Fruit fly (Drosophila melanogaster) Kc167 (cell line): ENCODE data around the gene CG11396.

Experiments
- Myc ChIP-seq: fragments of >200 bp; optimal IDR thresholded peaks from 2 replicates; lab custom pipeline; 2017; ENCODE audit warnings: missing external identifiers
- Sin3A ChIP-seq: fragments of >200 bp; optimal IDR thresholded peaks from 2 replicates; lab custom pipeline; 2018; ENCODE audit warnings: missing external identifiers
- h ChIP-seq: fragments of >200 bp; optimal IDR thresholded peaks from 3 replicates; lab custom pipeline; 2018; ENCODE audit warnings: missing external identifiers
- insv ChIP-seq: fragments of >200 bp; optimal IDR thresholded peaks from 3 replicates; lab custom pipeline; 2018; ENCODE audit warnings: missing external identifiers
- psq ChIP-seq: fragments of >200 bp; optimal IDR thresholded peaks from 2 replicates; lab custom pipeline; 2017; ENCODE audit warnings: missing external identifiers
- ttk ChIP-seq: sonication (Bioruptor generic); optimal IDR thresholded peaks from 2 replicates; lab custom pipeline; 2017; ENCODE audit warnings: missing external identifiers

The CG11396 gene

DNA sequence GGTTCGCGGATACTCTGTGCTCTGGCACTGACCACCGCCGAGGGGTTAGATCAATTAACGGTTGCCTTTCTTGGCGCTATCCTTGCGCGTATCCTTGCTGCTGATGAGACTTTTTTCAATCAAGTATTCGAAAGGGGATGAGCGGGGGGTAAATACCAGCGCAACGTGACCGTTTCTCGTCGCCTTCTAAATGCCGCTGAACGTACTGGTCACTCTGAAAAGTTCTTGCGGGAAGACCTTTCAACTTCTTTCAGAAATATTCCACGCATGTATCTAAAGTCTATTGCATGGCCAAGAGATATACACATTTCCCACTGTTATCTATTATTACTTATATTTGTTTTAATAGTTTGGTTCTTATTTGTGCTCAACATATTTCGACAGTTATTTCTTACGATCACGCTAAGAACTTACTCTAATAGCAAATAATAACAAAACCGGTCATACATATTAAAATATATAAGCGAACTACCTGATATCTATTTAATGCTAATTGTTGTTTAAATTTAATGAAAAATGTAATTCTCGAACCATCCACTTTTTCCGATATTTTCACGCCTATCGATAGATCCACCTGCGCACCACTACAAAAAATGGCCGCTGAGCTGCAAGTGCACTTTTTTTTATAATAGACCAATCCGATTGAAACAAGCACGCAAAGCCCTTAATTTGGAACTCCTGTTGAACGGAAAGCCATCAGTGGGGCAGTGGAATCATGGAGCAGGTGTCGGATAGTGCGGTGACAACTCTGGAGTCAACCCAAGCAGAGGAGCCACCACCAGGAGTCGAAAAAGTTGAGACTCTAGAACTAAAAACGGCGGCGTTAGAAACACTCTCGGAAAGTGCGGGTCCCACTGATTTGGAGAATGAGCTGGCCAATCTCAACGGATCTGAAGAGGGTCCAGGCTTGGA lies 21.4 kb upstream of the CG11396 start, which contains the start of the genes CG3634 and HIPP1:
Gene CG3634 (minus strand): TSS at position 185 of the 912 bp plus-strand sequence.
Gene HIPP1 (plus strand): TSS at position 582 of the 912 bp plus-strand sequence.
- no peak for TF ChIP-seq Sin3A
- TF ChIP-seq insv: no peak
- no peak for TF ChIP-seq psq (lab: Kevin White, UChicago)
- no peak for TF ChIP-seq Myc (lab: Kevin White, UChicago)
- no peak for TF ChIP-seq ttk (lab: Kevin White, UChicago)
- TF ChIP-seq h (lab: Kevin White, UChicago): no peak

DNA sequence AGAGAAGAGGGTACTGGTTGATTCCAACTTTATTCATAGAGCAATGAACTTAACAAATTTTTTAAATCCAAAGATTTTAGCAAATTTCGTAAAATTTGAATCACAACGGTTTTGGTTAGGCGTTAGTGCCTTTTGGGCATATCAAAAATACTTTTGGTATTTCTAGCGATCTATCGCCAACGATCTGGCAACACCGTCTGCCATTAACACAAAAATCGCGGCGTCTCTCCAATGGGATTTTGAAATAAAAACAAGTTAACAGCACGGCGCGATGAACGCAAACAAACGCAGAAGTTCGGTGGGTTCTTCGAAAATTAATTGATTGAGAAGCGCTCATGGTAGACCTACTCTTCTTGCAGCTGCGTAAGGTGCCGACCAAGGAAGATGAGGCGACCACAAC lies 12.3 kb upstream of the CG11396 start, which contains the start of gene Spc105R:
Gene Spc105R (plus strand): TSS at position 203 of the 400 bp plus-strand sequence.
- TF ChIP-seq Sin3A: no peak
- TF ChIP-seq Myc (lab: Kevin White, UChicago): no peak

DNA sequence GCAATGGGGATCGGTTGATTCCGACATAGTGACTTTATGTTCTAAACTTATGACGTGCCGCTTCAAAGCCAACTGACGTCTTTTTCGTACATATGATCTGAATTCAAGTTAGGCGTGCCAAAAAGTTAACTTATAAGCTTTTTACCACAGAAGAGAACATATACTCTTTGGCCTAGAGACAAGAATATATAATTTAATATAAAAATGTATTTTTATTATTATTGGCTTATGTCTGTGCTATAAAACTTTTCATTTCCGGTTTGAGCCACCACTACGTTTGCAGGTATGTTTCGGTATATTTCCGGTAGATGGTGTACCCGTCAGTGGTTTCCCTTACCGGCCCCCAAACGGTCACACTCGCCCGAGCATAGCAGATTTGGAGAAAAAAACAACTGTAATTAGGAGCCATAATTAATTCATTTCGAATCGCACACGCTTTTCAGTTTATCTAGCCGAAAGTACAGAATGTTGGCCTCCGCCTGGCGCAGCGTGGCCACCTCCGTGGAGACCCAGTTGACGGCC lies 10.4 kb upstream of the CG11396 start, which contains the start of the genes CG3698 and tzn:
Gene CG3698 (minus strand): TSS at position 51 of the 522 bp plus-strand sequence.
Gene tzn (plus strand): TSS at position 321 of the 522 bp plus-strand sequence.
- no peak for TF ChIP-seq ttk (lab: Kevin White, UChicago)
- TF ChIP-seq Sin3A: no peak
- TF ChIP-seq h (lab: Kevin White, UChicago): no peak
- no peak for TF ChIP-seq insv
- TF ChIP-seq psq (lab: Kevin White, UChicago): no peak
- TF ChIP-seq Myc (lab: Kevin White, UChicago): no peak

DNA sequence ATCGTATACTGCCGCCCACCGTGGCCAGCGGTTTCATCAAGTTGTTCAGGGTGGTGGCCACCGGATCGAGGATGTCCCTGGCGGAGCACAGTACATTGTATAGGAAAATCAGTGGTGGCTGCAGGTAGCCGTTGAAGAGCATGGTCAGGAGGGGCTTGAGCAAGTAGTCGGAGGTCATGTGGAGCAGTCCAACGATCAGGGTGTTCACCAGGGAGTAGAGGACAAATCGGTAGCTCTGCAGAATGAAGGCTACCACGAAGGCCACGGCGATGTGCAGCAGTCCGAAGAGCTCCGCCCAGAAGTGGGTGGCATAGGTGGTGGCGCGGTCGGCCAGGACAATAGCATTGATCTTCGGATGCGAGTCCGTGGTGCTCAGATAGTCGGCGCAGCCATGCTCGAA lies 9.4 kb upstream of the CG11396 start:
- TF ChIP-seq insv (no peak), Sin3A (no peak), psq (lab: Kevin White, UChicago) (no peak), h (lab: Kevin White, UChicago) (no peak), Myc (lab: Kevin White, UChicago) (no peak), ttk (lab: Kevin White, UChicago) (no peak)

DNA sequence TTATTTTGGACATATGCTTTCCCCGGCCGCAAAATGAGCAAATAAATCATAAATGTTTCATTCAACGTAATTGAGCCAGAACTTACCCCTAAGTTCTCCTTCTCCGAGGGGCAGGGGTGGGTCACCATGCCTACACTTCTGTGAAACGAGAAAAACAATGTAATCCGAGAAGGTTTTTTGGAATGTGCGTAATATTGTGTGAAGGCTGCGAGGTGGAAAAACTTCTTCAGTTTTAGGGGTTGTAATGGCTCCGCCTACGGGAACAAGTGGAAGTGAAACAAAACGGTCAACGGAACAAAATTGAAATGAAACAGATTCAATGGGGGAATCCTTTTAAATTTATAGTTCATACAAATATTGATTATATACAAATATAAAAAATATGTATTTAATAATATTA lies 8.8 kb upstream of the CG11396 start:
- TF ChIP-seq psq (lab: Kevin White, UChicago) (no peak), Sin3A (no peak), Myc (lab: Kevin White, UChicago) (no peak), insv (no peak), h (lab: Kevin White, UChicago) (no peak), ttk (lab: Kevin White, UChicago) (no peak)

DNA sequence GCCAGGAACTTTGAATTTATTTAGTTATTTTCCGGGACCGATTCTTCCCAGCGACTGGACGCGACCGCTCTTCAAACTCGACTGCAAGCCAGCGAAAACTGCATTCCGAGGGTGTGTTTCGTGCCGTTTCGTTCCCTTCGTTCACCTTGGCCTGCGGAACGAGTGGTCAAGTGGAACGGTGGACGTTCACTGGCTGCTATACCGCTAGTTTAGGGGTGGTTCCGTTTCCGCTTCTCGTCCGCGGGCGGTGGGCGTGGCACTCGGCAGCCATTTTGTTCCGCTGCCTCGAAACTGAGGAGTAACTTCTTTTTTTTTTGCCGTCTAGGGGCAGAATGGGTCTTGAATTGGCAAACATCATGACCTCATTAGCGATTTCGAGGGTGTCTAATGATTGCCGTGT lies 4.8 kb upstream of the CG11396 start, which contains the start of gene Six4:
Gene Six4 (minus strand): TSS at position 85 of the 400 bp plus-strand sequence.
- no peak for TF ChIP-seq h (lab: Kevin White, UChicago)
- TF ChIP-seq psq (lab: Kevin White, UChicago): no peak
- no peak for TF ChIP-seq Sin3A
- no peak for TF ChIP-seq Myc (lab: Kevin White, UChicago)
- TF ChIP-seq insv: no peak
- no peak for TF ChIP-seq ttk (lab: Kevin White, UChicago)

DNA sequence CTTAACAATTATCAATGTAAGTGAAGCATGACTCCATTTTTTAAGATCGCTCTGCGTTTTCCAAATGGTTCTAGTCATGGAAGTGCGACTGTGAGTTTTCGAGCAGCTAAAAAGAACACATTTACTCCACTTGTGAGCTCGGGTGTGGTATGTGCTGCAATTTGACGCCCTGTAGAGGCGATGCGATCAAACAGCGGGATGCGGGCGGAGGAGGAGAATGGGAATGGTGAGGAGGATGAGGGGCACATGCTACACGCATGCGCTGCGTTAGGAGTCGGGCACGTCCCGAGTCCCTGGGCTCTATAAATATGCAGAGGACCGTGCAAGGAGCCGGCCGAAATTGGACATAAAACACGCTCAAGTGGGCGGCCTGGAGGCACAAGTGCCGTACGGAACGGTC lies 1.4 kb upstream of the CG11396 start:
- TF ChIP-seq insv: no peak
- TF ChIP-seq Myc (lab: Kevin White, UChicago): no peak
- TF ChIP-seq Sin3A: no peak
- TF ChIP-seq h (lab: Kevin White, UChicago): no peak
- TF ChIP-seq psq (lab: Kevin White, UChicago): no peak
- no peak for TF ChIP-seq ttk (lab: Kevin White, UChicago)

DNA sequence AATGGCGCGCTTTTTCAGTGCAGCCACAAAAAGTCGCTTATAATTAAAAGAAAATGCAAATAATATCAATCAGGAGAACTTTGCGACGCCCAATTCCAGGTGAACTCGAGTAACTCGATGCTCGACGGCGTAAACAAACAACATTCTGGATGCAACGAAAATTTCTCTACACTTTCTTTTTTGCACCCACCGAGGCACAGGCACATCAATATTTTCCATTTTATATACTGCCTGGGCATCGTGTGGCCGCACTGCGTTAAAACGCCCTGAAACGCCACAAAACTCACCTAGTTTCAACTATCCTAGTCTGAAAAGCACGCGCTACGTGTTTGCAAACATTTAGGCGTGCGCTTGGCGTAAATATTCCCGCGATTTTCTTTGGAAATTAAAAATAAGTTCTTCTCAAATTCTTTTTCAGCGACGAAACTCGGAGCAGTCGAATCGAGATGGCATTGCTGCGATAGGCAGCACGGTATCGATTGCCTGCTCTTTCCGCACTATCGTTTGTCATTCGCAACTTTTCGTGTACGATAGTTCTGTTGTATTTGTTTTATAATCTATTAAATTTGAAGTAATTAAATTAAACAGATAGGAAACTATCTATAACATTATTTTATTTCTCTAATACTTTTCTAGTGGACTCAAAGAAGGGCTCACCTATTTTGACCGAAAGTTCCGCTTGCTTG lies 2.1 kb downstream of the CG11396 start, which contains the start of gene Pcif1:
Gene Pcif1 (minus strand): TSS at position 456 of the 686 bp plus-strand sequence.
- TF ChIP-seq Myc (lab: Kevin White, UChicago) (no peak), ttk (lab: Kevin White, UChicago) (no peak), psq (lab: Kevin White, UChicago) (no peak), Sin3A (no peak)

DNA sequence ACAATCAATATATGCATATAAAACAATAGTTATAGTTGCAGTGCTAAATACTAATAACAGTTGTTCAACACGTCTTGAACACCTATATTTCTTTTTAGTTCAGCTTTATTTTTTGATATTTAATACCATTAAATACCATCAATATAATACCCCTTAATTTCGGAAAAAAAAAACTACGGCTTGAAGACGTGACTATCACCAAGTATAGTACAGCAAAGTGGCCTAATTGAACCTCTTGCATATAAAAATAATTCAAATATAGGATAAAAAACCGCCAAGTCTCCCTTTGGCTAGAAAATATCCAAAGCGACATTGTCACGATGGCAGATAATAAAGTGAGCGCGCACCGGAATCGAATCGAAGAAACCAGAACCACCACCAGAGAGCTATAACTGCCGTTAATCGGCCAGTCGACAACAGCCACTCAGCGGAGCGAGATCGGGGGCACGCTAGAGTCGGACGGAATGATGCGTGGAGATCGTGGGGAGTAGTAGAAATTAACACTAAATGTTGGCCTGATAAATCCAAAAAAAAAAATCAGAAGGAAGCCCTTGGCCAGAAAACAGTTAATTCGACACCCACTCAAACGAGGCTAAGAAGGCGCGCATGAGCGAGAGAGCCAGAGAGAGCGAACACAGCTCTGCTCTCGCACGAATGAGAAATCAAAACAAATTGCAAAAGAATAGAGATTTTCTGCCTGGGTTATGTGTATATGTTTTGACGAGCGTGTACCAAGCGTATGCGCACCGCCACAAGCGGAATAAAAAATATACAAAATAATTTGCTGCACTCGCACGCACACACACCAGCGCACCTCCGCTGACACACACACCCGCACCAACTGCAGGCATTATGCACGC lies 2.9 kb downstream of the CG11396 start:
- no peak for TF ChIP-seq psq (lab: Kevin White, UChicago)
- TF ChIP-seq ttk (lab: Kevin White, UChicago): no peak
- TF ChIP-seq insv: no peak
- TF ChIP-seq Sin3A: no peak
- no peak for TF ChIP-seq Myc (lab: Kevin White, UChicago)
- no peak for TF ChIP-seq h (lab: Kevin White, UChicago)

DNA sequence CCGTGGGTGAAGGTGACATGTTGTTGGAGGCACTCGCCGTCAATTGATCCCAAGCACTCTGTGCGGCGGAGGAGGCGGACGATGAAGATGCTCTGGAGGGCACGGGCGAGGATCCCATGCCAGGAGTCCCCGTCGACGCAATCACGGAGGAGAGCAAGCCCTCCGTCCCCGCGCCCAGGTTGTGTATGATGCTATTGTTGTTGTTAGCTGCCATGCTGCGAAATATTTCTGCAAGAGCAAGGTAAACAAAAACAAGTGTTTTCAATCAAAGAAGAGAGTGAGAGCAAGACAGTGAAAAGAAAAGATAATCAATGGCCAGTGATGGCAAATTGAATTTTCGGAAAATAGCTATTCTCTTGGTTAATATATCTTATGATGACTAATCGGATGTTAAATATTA lies 3.5 kb downstream of the CG11396 start:
- no peak for TF ChIP-seq Sin3A
- TF ChIP-seq psq (lab: Kevin White, UChicago): no peak
- no peak for TF ChIP-seq Myc (lab: Kevin White, UChicago)
- TF ChIP-seq insv: no peak
- TF ChIP-seq ttk (lab: Kevin White, UChicago): no peak
- no peak for TF ChIP-seq h (lab: Kevin White, UChicago)
